Worm (Caenorhabditis elegans): Measurements from ENCODE around the gene T23F11.2.

Gene T23F11.2

DNA sequence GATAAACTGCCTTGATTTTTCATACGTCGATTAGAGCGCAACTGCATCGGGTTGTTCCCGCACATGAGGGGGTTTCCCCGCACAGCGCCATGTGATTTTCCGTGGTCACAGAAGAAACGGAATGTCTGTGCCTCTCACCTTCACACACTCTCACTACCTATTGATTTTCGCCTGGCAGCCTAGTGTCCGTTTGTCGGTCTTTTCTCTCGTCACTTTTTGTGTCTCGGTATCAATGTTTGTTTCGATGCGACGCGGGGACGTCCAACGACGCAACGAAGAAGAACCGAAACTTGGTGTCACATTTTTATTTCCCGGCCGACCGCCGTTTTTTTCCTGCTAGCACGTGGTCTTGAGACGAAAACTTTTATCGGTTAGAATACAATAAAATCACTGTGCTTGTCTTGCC is 5.9 kb downstream of the T23F11.2 start (continued):
- TF ChIP-seq let-526 (GFP tag; IDR thresholded peaks at IDR 0.05) (0 out of 2 replicates have a peak, but pooled peaks have one; percentile 30), B0035.1 (tag; optimal IDR thresholded peaks at IDR 0.05) (peak; percentile 60), rcor-1 (GFP tag; IDR thresholded peaks at IDR 0.05) (peak; percentile 46), lin-26 (GFP tag; IDR thresholded peaks at IDR 0.05) (peak; percentile 48; the same call in 1 of the 2 replicates), Y95B8A.8 (GFP tag; IDR thresholded peaks at IDR 0.05) (no peak), B0261.1 (tag; optimal IDR thresholded peaks at IDR 0.05) (no peak), F37B4.10 (GFP tag; IDR thresholded peaks at IDR 0.05) (0 out of 2 replicates have a peak, but pooled peaks have one; percentile 46), efl-1 (GFP tag; optimal IDR thresholded peaks at IDR 0.05) (peak; percentile 22), egl-44 (GFP tag; IDR thresholded peaks at IDR 0.05) (peak; percentile 81), C17E4.6 (GFP tag; IDR thresholded peaks at IDR 0.05) (no peak; the same call in 1 of the 2 replicates), hsf-1 (GFP tag; IDR thresholded peaks at IDR 0.05) (0 out of 2 replicates have a peak, but pooled peaks have one; percentile 35), attf-6 (GFP tag; IDR thresholded peaks at IDR 0.05) (no peak), madf-10 (tag; optimal IDR thresholded peaks at IDR 0.05) (peak; percentile 91), D2030.7 (GFP tag; IDR thresholded peaks at IDR 0.05) (no peak), pha-4 (tag; optimal IDR thresholded peaks at IDR 0.05) (peak; percentile 61), ztf-18 (tag; optimal IDR thresholded peaks at IDR 0.05) (peak; percentile 65), gei-17 (GFP tag; optimal IDR thresholded peaks at IDR 0.05) (peak; percentile 32)

DNA sequence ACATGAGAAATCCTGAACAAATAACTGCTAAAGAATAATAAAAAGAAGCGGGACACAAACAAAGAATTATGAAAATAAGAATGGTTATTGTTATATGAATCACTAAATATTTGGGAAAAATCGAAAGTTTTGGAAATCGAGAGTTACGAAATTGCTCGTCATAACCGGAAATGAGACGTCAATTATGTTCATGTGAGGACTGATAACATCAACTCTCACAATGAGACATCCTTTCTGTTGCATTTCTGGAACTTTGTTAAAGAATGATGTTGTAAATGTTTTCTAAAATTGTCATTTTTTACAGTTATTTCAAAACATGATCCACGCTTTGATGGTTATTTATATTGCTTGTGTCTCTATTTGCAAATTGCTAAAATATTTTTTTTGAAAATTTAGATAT is 7.4 kb downstream of the T23F11.2 start, which contains the start of gene T23F11.6:
TSS of gene T23F11.6 (minus strand) at position 45 of the 400 bp plus-strand sequence.
- TF ChIP-seq nhr-90 (tag; optimal IDR thresholded peaks at IDR 0.05) (no peak), F23B12.7 (tag; optimal IDR thresholded peaks at IDR 0.05; ENCODE audit: insufficient read depth) (no peak), nhr-80 (tag; optimal IDR thresholded peaks at IDR 0.05) (peak; percentile 44), madf-8 (GFP tag; conservative IDR thresholded peaks at IDR 0.05) (no peak), unc-62 (GFP tag; optimal IDR thresholded peaks at IDR 0.05) (peak; percentile 73), cebp-1 (GFP tag; IDR thresholded peaks at IDR 0.05) (peak; percentile 46; the same call in 1 of the 2 replicates), cebp-1 (tag; optimal IDR thresholded peaks at IDR 0.05) (no peak), egrh-3 (GFP tag; IDR thresholded peaks at IDR 0.05) (no peak), C17E4.6 (GFP tag; IDR thresholded peaks at IDR 0.05) (no peak)

DNA sequence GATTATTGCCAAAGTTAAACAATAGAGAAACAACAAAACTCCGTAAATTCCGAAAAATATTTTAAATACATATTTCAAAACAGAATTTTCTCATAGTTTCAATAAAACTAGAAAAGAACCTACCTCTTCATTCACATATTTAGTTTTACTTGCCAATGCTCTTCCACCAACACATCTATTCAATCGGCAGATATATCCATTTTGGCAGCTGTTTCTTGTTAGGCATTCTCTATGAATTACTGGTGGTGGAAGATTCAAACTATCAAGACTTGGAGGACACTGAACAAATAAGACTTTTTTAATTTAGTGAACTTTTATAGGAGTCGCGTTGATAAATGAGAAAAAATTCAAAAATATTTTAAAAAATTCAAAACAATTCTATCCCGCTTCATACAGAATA is 8.0 kb downstream of the T23F11.2 start:
- TF ChIP-seq attf-3 (GFP tag; conservative IDR thresholded peaks at IDR 0.05) (no peak), lsy-27 (tag; optimal IDR thresholded peaks at IDR 0.05; ENCODE audit: borderline replicate concordance, insufficient read depth) (no peak)

DNA sequence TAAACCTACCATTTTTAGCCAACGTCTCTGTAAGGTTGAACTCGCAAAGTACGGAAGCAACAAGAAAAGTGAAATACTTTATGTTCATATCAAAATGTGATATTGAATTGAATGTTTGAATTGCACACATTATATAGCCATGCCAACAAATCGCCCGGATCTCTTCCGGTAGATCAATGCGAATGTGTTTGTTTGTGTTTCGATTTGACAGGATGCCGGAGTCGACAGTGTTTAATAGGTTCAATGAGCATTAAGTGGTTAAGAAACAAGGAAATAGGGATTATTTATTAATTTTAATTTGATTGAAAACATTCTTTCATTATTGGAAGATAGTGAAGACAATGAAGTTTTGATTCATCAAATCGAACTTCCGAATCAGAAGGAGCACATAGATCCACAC is 9.1 kb downstream of the T23F11.2 start, which contains the start of gene pqn-29:
TSS of gene pqn-29 (minus strand) at position 101 of the 400 bp plus-strand sequence.
- TF ChIP-seq fkh-3 (tag; optimal IDR thresholded peaks at IDR 0.05): no peak
- no peak for TF ChIP-seq rpc-1 (optimal IDR thresholded peaks at IDR 0.05)
- TF ChIP-seq rpc-1 (tag; optimal IDR thresholded peaks at IDR 0.05): no peak
- TF ChIP-seq B0261.1 (tag; optimal IDR thresholded peaks at IDR 0.05): no peak
- no peak for TF ChIP-seq mel-28 (tag; optimal IDR thresholded peaks at IDR 0.05; ENCODE audit: borderline replicate concordance)
- no peak for TF ChIP-seq tlf-1 (GFP tag; optimal IDR thresholded peaks at IDR 0.05)
- no peak for TF ChIP-seq mes-4 (tag; optimal IDR thresholded peaks at IDR 0.05)
- no peak for TF ChIP-seq hmg-1.2 (GFP tag; IDR thresholded peaks at IDR 0.05)
- no peak for TF ChIP-seq unc-130 (GFP tag; optimal IDR thresholded peaks at IDR 0.05)
- no peak for TF ChIP-seq B0035.1 (tag; optimal IDR thresholded peaks at IDR 0.05)
- TF ChIP-seq dpff-1 (tag; optimal IDR thresholded peaks at IDR 0.05): no peak
- TF ChIP-seq F55B11.4 (tag; optimal IDR thresholded peaks at IDR 0.05; ENCODE audit: borderline replicate concordance, insufficient read depth): no peak
